Worm (Caenorhabditis elegans): Measurements from ENCODE around the gene cyn-7.

cyn-7 gene

DNA sequence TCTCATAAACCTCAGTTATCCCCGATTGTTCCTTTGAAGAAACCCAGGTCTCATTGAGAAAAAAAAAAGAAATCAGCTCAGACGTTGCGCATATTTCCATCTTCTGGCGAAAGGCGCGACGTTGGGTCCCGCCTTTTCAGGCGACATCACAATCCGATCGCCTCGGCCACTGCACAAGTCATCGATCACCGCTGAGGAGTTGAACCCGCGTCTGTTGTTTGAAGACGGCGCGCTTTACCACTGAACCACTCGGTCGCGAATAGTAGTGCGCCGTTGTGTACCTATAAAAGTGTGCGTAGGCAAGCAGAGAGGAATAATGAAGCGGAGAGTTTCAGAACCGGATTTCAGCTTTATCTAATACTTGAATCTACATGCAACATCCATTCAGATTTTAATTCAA is 3.7 kb upstream of the cyn-7 start, which contains the start of gene Y75B12B.11 (continued):
- TF ChIP-seq nhr-23 (tag; optimal IDR thresholded peaks at IDR 0.05) (peak; percentile 45), nhr-237 (tag; optimal IDR thresholded peaks at IDR 0.05) (no peak), fkh-10 (GFP tag; optimal IDR thresholded peaks at IDR 0.05) (no peak)

- TF ChIP-seq fkh-2 (tag; optimal IDR thresholded peaks at IDR 0.05) (no peak), ztf-4 (tag; optimal IDR thresholded peaks at IDR 0.05) (no peak), tbx-2 (tag; optimal IDR thresholded peaks at IDR 0.05) (peak; percentile 23), zag-1 (tag; optimal IDR thresholded peaks at IDR 0.05) (no peak), nhr-25 (tag; optimal IDR thresholded peaks at IDR 0.05) (peak; percentile 86), unc-62 (GFP tag; optimal IDR thresholded peaks at IDR 0.05) (no peak), nhr-12 (tag; optimal IDR thresholded peaks at IDR 0.05) (no peak), ZK546.5 (tag; optimal IDR thresholded peaks at IDR 0.05) (no peak), egl-27 (tag; optimal IDR thresholded peaks at IDR 0.05) (peak; percentile 38), hmg-11 (tag; optimal IDR thresholded peaks at IDR 0.05) (peak; percentile 65), jun-1 (tag; optimal IDR thresholded peaks at IDR 0.05) (peak; percentile 73), nhr-11 (tag; optimal IDR thresholded peaks at IDR 0.05) (no peak), fos-1 (tag; optimal IDR thresholded peaks at IDR 0.05) (no peak), nfya-1 (tag; optimal IDR thresholded peaks at IDR 0.05; ENCODE audit: insufficient read depth) (peak; percentile 93), ceh-82 (tag; optimal IDR thresholded peaks at IDR 0.05) (no peak), nhr-77 (tag; optimal IDR thresholded peaks at IDR 0.05) (no peak), pqm-1 (tag; optimal IDR thresholded peaks at IDR 0.05) (peak; percentile 58), lin-39 (tag; optimal IDR thresholded peaks at IDR 0.05) (peak; percentile 71), snpc-4 (tag; optimal IDR thresholded peaks at IDR 0.05) (peak; percentile 86), unc-39 (tag; optimal IDR thresholded peaks at IDR 0.05) (no peak), nhr-28 (tag; optimal IDR thresholded peaks at IDR 0.05) (no peak), ama-1 (optimal IDR thresholded peaks at IDR 0.05) (peak; percentile 69), aly-2 (tag; optimal IDR thresholded peaks at IDR 0.05) (no peak), lin-15B (tag; optimal IDR thresholded peaks at IDR 0.05) (peak; percentile 98), nhr-76 (tag; optimal IDR thresholded peaks at IDR 0.05) (no peak), ztf-11 (tag; optimal IDR thresholded peaks at IDR 0.05) (no peak), daf-12 (tag; optimal IDR thresholded peaks at IDR 0.05) (no peak), fkh-10 (GFP tag; optimal IDR thresholded peaks at IDR 0.05) (peak; percentile 35), pha-4 (tag; optimal IDR thresholded peaks at IDR 0.05) (peak; percentile 98), ceh-16 (tag; optimal IDR thresholded peaks at IDR 0.05) (no peak), mml-1 (tag; optimal IDR thresholded peaks at IDR 0.05) (no peak), eor-1 (tag; optimal IDR thresholded peaks at IDR 0.05) (no peak), egl-5 (tag; optimal IDR thresholded peaks at IDR 0.05) (peak; percentile 70), nhr-67 (tag; optimal IDR thresholded peaks at IDR 0.05) (no peak), elt-3 (tag; optimal IDR thresholded peaks at IDR 0.05) (no peak), sea-2 (GFP tag; optimal IDR thresholded peaks at IDR 0.05) (no peak), elt-2 (tag; optimal IDR thresholded peaks at IDR 0.05) (peak; percentile 55), R02D3.7 (tag; optimal IDR thresholded peaks at IDR 0.05) (peak; percentile 77), nhr-237 (tag; optimal IDR thresholded peaks at IDR 0.05) (no peak), elt-1 (tag; optimal IDR thresholded peaks at IDR 0.05) (peak; percentile 58), lsy-12 (tag; optimal IDR thresholded peaks at IDR 0.05) (peak; percentile 63), nhr-43 (tag; optimal IDR thresholded peaks at IDR 0.05; ENCODE audit: poor library complexity, severe bottlenecking) (peak; percentile 80), nhr-23 (tag; optimal IDR thresholded peaks at IDR 0.05) (peak; percentile 97), skn-1 (tag; optimal IDR thresholded peaks at IDR 0.05) (peak; percentile 91), ceh-9 (tag; optimal IDR thresholded peaks at IDR 0.05) (no peak), mdl-1 (tag; optimal IDR thresholded peaks at IDR 0.05) (no peak), ceh-28 (tag; optimal IDR thresholded peaks at IDR 0.05) (peak; percentile 79)
Measured at ce11 chrV:15189567-15189966, 2.4 kb upstream of the cyn-7 start, which contains the start of gene cyn-3. TSS of gene cyn-3 (plus strand) at chrV:15189927.
